Worm (Caenorhabditis elegans): ENCODE data around the gene clec-186.

Gene clec-186

ce11 chrIV:12902430-12903110, 36.7 kb downstream of the clec-186 start, which contains the start of gene K08D8.2:
Gene K08D8.2, plus strand, starts transcription at chrIV:12903060.
- TF ChIP-seq mls-2 (tag; optimal IDR thresholded peaks at IDR 0.05) (no peak), ceh-83 (GFP tag; optimal IDR thresholded peaks at IDR 0.05) (no peak), mep-1 (tag; optimal IDR thresholded peaks at IDR 0.05) (no peak), sem-2 (GFP tag; optimal IDR thresholded peaks at IDR 0.05) (no peak), hlh-1 (tag; optimal IDR thresholded peaks at IDR 0.05) (no peak), lin-32 (GFP tag; optimal IDR thresholded peaks at IDR 0.05) (no peak), ztf-11 (tag; optimal IDR thresholded peaks at IDR 0.05) (no peak), M03D4.4 (tag; optimal IDR thresholded peaks at IDR 0.05) (no peak), unc-120 (tag; optimal IDR thresholded peaks at IDR 0.05; ENCODE audit: poor library complexity, severe bottlenecking) (no peak), blmp-1 (tag; optimal IDR thresholded peaks at IDR 0.05) (no peak), nhr-12 (tag; optimal IDR thresholded peaks at IDR 0.05) (no peak)

ce11 chrIV:12903687-12904086, 37.8 kb downstream of the clec-186 start:
- no peak for TF ChIP-seq nhr-237 (tag; optimal IDR thresholded peaks at IDR 0.05)
- TF ChIP-seq lsy-2 (tag; optimal IDR thresholded peaks at IDR 0.05): no peak
- TF ChIP-seq elt-1 (tag; optimal IDR thresholded peaks at IDR 0.05; ENCODE audit: borderline replicate concordance, insufficient read depth): no peak
- no peak for TF ChIP-seq unc-120 (tag; optimal IDR thresholded peaks at IDR 0.05; ENCODE audit: poor library complexity, severe bottlenecking)
- no peak for TF ChIP-seq hlh-1 (tag; optimal IDR thresholded peaks at IDR 0.05)
- TF ChIP-seq ztf-11 (tag; optimal IDR thresholded peaks at IDR 0.05): no peak

ce11 chrIV:12906529-12906928, 40.6 kb downstream of the clec-186 start, which contains the start of gene K08D8.3:
Gene K08D8.3, minus strand, starts transcription at chrIV:12906659.
- no peak for TF ChIP-seq nhr-2 (tag; optimal IDR thresholded peaks at IDR 0.05)
- no peak for TF ChIP-seq hlh-1 (tag; optimal IDR thresholded peaks at IDR 0.05)
- no peak for TF ChIP-seq mep-1 (tag; optimal IDR thresholded peaks at IDR 0.05)
- TF ChIP-seq nhr-12 (tag; optimal IDR thresholded peaks at IDR 0.05): no peak
- TF ChIP-seq sem-2 (GFP tag; optimal IDR thresholded peaks at IDR 0.05): no peak
- TF ChIP-seq elt-1 (tag; optimal IDR thresholded peaks at IDR 0.05; ENCODE audit: borderline replicate concordance, insufficient read depth): no peak
- no peak for TF ChIP-seq pha-4 (tag; optimal IDR thresholded peaks at IDR 0.05)
- TF ChIP-seq flh-1 (GFP tag; optimal IDR thresholded peaks at IDR 0.05): no peak
- TF ChIP-seq bed-3 (GFP tag; optimal IDR thresholded peaks at IDR 0.05): no peak
- TF ChIP-seq lin-13 (tag; optimal IDR thresholded peaks at IDR 0.05): no peak
- no peak for TF ChIP-seq lin-32 (GFP tag; optimal IDR thresholded peaks at IDR 0.05)
- no peak for TF ChIP-seq ham-2 (GFP tag; optimal IDR thresholded peaks at IDR 0.05)
- no peak for TF ChIP-seq unc-120 (tag; optimal IDR thresholded peaks at IDR 0.05; ENCODE audit: poor library complexity, severe bottlenecking)
- TF ChIP-seq nhr-76 (tag; optimal IDR thresholded peaks at IDR 0.05): no peak
- TF ChIP-seq M03D4.4 (tag; optimal IDR thresholded peaks at IDR 0.05): no peak

ce11 chrIV:12909871-12910270, 44.0 kb downstream of the clec-186 start, which contains the start of gene K08D8.4:
Gene K08D8.4, minus strand, starts transcription at chrIV:12909998.
- no peak for TF ChIP-seq nhr-237 (tag; optimal IDR thresholded peaks at IDR 0.05)
- TF ChIP-seq cnd-1 (tag; optimal IDR thresholded peaks at IDR 0.05): no peak
- TF ChIP-seq ces-1 (GFP tag; optimal IDR thresholded peaks at IDR 0.05): no peak
- TF ChIP-seq nhr-2 (tag; optimal IDR thresholded peaks at IDR 0.05): no peak
- TF ChIP-seq ceh-83 (GFP tag; optimal IDR thresholded peaks at IDR 0.05): no peak
- no peak for TF ChIP-seq sptf-1 (tag; optimal IDR thresholded peaks at IDR 0.05)
- TF ChIP-seq ceh-43 (GFP tag; optimal IDR thresholded peaks at IDR 0.05): no peak

ce11 chrIV:12911990-12912389, 46.1 kb downstream of the clec-186 start, which contains the start of gene K08D8.5:
Gene K08D8.5, minus strand, starts transcription at chrIV:12912129.
- no peak for TF ChIP-seq ceh-83 (GFP tag; optimal IDR thresholded peaks at IDR 0.05)
- TF ChIP-seq M03D4.4 (tag; optimal IDR thresholded peaks at IDR 0.05): no peak
- no peak for TF ChIP-seq snpc-4 (tag; optimal IDR thresholded peaks at IDR 0.05)
- TF ChIP-seq sem-2 (GFP tag; optimal IDR thresholded peaks at IDR 0.05): no peak
- TF ChIP-seq cnd-1 (tag; optimal IDR thresholded peaks at IDR 0.05): no peak
- TF ChIP-seq pha-4 (tag; optimal IDR thresholded peaks at IDR 0.05): no peak
- TF ChIP-seq drap-1 (GFP tag; optimal IDR thresholded peaks at IDR 0.05): no peak
- no peak for TF ChIP-seq unc-120 (tag; optimal IDR thresholded peaks at IDR 0.05; ENCODE audit: poor library complexity, severe bottlenecking)
- no peak for TF ChIP-seq tbx-8 (GFP tag; optimal IDR thresholded peaks at IDR 0.05)
- no peak for TF ChIP-seq mab-5 (tag; optimal IDR thresholded peaks at IDR 0.05)
- TF ChIP-seq sptf-1 (tag; optimal IDR thresholded peaks at IDR 0.05): no peak
- TF ChIP-seq nhr-237 (tag; optimal IDR thresholded peaks at IDR 0.05): no peak
- TF ChIP-seq nhr-2 (tag; optimal IDR thresholded peaks at IDR 0.05): no peak
- TF ChIP-seq ham-2 (GFP tag; optimal IDR thresholded peaks at IDR 0.05): no peak
- TF ChIP-seq flh-1 (GFP tag; optimal IDR thresholded peaks at IDR 0.05): no peak
- TF ChIP-seq lsy-2 (tag; optimal IDR thresholded peaks at IDR 0.05): no peak
- TF ChIP-seq ces-1 (GFP tag; optimal IDR thresholded peaks at IDR 0.05): no peak
